Worm (Caenorhabditis elegans): ENCODE measurements around the gene Y81G3A.4.

DNA sequence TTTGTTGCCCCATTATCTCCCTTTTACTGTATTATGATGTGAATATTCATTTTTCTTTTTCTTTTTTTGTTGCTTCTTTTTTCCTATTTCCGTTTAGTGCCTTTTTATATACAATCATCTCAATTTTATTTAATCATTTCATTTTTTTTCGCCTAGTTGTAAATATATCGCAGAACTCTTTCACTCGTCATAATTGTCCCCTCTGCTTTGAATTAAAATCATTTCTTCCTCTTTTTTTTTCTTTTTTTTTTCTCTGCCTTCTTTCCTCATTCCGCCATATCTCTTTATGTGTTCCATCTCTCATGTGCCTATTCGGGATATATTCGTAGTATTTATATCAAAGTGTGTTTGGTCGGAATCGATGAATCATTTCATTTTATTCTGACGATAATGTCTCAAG, at the start of gene Y81G3A.4:
- TF ChIP-seq him-1 (tag; optimal IDR thresholded peaks at IDR 0.05) (no peak), dao-5 (tag; optimal IDR thresholded peaks at IDR 0.05) (no peak)

Measured in whole organism, L4/young adult.